Worm (Caenorhabditis elegans) whole organism, L1 larva: ENCODE data around the gene trmt-10A.

ENCODE experiments used
- jun-1 ChIP-seq: fragments of 150-350 bp; optimal IDR thresholded peaks from 2 replicates; lab custom pipeline; 2014; ENCODE audit warnings: missing biosample characterization, missing genetic modification reagents, missing genetic modification characterization
- lsy-2 ChIP-seq, 2 experiments: fragments of 150-350 bp; optimal IDR thresholded peaks; 2 replicates each; lab custom pipeline; 2014; ENCODE audit warnings: missing biosample characterization in 2 of 2, missing genetic modification characterization in 2 of 2

DNA sequence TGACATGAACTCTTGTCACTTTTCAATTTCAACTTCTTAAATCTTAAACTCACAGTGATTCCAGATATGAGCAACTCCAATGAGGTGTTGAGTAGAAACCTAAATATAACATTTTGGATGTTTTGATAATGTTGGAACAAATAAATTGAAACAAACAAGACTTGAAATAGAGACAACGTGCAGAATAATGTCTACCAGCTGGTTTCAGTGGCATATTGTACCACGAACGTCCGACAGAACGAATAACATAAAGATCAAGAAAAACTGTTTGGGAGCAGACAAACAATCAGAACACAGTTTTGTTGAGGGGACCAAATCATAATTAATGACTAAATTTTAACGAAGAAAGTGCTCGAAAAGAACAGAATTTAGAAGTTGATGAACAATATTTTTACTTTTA is 21.3 kb upstream of the trmt-10A start, which contains the start of gene gon-1:
- no peak for TF ChIP-seq jun-1 (tag; lab: Kevin White, UChicago)
- TF ChIP-seq lsy-2 (tag; optimal IDR thresholded peaks at IDR 0.05; lab: Kevin White, UChicago): no peak
